Fruit fly (Drosophila melanogaster) whole organism, embryonic: Measurements from ENCODE around the gene Arp3.

Source experiments
- Blimp-1 ChIP-seq: fragments of 200-800 bp; sonication (Bioruptor generic); optimal IDR thresholded peaks from 3 replicates; lab custom pipeline; 2018; ENCODE audit warnings: missing biosample characterization, missing genetic modification characterization, mild to moderate bottlenecking, moderate library complexity, missing genetic modification reagents
- BtbVII ChIP-seq: fragments of 200-800 bp; sonication (Bioruptor generic); optimal IDR thresholded peaks from 3 replicates; lab custom pipeline; 2017; ENCODE audit warnings: missing biosample characterization, mild to moderate bottlenecking, missing genetic modification characterization
- CG10321 ChIP-seq: fragments of 200-800 bp; sonication (Bioruptor generic); IDR thresholded peaks from 2 replicates; pipeline ENCODE4 v1.3.6; 2022; ENCODE audit warnings: missing biosample characterization, missing genetic modification characterization
- CG14860 ChIP-seq: fragments of 200-800 bp; sonication (Bioruptor generic); IDR thresholded peaks from 3 replicates; pipeline ENCODE4 v1.3.6; 2022; ENCODE audit warnings: missing biosample characterization, missing genetic modification characterization; ENCODE audit not compliant: partially characterized antibody
- CG16779 ChIP-seq: fragments of 200-800 bp; sonication (Bioruptor generic); IDR thresholded peaks from 2 replicates; pipeline ENCODE4 v1.3.6; 2022; ENCODE audit warnings: missing biosample characterization, missing genetic modification characterization
- CG16815 ChIP-seq: fragments of 200-800 bp; sonication (Bioruptor generic); optimal IDR thresholded peaks from 3 replicates; lab custom pipeline; 2017; ENCODE audit warnings: missing biosample characterization, mild to moderate bottlenecking, missing genetic modification characterization
- CG17186 ChIP-seq: fragments of 200-800 bp; sonication (Bioruptor generic); optimal IDR thresholded peaks from 3 replicates; lab custom pipeline; 2017; ENCODE audit warnings: missing biosample characterization, missing genetic modification reagents, missing genetic modification characterization
- CG2202 ChIP-seq: fragments of 200-800 bp; sonication (Bioruptor generic); optimal IDR thresholded peaks from 2 replicates; lab custom pipeline; 2018; ENCODE audit warnings: missing biosample characterization, mild to moderate bottlenecking, missing genetic modification characterization
- CG30403 ChIP-seq: fragments of 200-800 bp; sonication (Bioruptor generic); optimal IDR thresholded peaks from 3 replicates; lab custom pipeline; 2016; ENCODE audit warnings: missing biosample characterization, missing genetic modification characterization
- CG30431 ChIP-seq: fragments of 200-800 bp; sonication (Bioruptor generic); optimal IDR thresholded peaks from 2 replicates; lab custom pipeline; 2017; ENCODE audit warnings: missing biosample characterization, missing genetic modification characterization
- CG32772 ChIP-seq: fragments of 200-800 bp; sonication (Bioruptor generic); IDR thresholded peaks from 2 replicates; pipeline ENCODE4 v1.3.6; 2022; ENCODE audit warnings: missing biosample characterization, missing genetic modification characterization
- CG7271 ChIP-seq: fragments of 200-800 bp; sonication (Bioruptor generic); optimal IDR thresholded peaks from 2 replicates; lab custom pipeline; 2018; ENCODE audit warnings: missing biosample characterization, mild to moderate bottlenecking, missing genetic modification characterization, moderate library complexity
- CG8290 ChIP-seq, 3 experiments: fragments of 200-800 bp; sonication (Bioruptor generic); optimal IDR thresholded peaks; 2 replicates each; lab custom pipeline; 2016 to 2019; ENCODE audit warnings: missing biosample characterization in 3 of 3, missing genetic modification characterization in 3 of 3, mild to moderate bottlenecking in 2 of 3, moderate library complexity in 1 of 3
- CG8359 ChIP-seq: fragments of 200-800 bp; sonication (Bioruptor generic); optimal IDR thresholded peaks from 2 replicates; lab custom pipeline; 2017; ENCODE audit warnings: missing biosample characterization, mild to moderate bottlenecking, missing genetic modification characterization, borderline replicate concordance
- CG8944 ChIP-seq: fragments of 200-800 bp; sonication (Bioruptor generic); optimal IDR thresholded peaks from 3 replicates; lab custom pipeline; 2016; ENCODE audit warnings: missing biosample characterization, missing genetic modification characterization
- Chrac-16 ChIP-seq: fragments of 200-800 bp; sonication (Bioruptor generic); optimal IDR thresholded peaks from 3 replicates; lab custom pipeline; 2016; ENCODE audit warnings: missing biosample characterization, missing genetic modification characterization
- Doc3 ChIP-seq: fragments of 200-800 bp; sonication (Bioruptor generic); IDR thresholded peaks from 3 replicates; pipeline ENCODE4 v1.3.6; 2022; ENCODE audit warnings: missing biosample characterization, missing genetic modification characterization; ENCODE audit not compliant: partially characterized antibody
- Ets97D ChIP-seq: fragments of 200-800 bp; sonication (Bioruptor generic); optimal IDR thresholded peaks from 3 replicates; lab custom pipeline; 2016; ENCODE audit warnings: missing biosample characterization, missing genetic modification characterization
- Fer2 ChIP-seq: fragments of 200-800 bp; sonication (Bioruptor generic); optimal IDR thresholded peaks from 2 replicates; lab custom pipeline; 2018; ENCODE audit warnings: missing biosample characterization, mild to moderate bottlenecking, missing genetic modification characterization, moderate library complexity
- Gsc ChIP-seq: fragments of 200-800 bp; sonication (Bioruptor generic); IDR thresholded peaks from 2 replicates; pipeline ENCODE4 v1.3.6; 2022; ENCODE audit warnings: missing biosample characterization, missing genetic modification characterization
- Hmx ChIP-seq: fragments of 200-800 bp; sonication (Bioruptor generic); optimal IDR thresholded peaks from 2 replicates; lab custom pipeline; 2016; ENCODE audit warnings: missing biosample characterization, missing genetic modification characterization
- Hr78 ChIP-seq, 2 experiments: fragments of 200-800 bp in 1 of 2; fragments of >200 bp in 1 of 2; sonication (Bioruptor generic) in 1 of 2; optimal IDR thresholded peaks; 2 replicates each; lab custom pipeline; 2017 to 2019; ENCODE audit warnings: missing biosample characterization in 2 of 2, missing genetic modification characterization in 2 of 2, mild to moderate bottlenecking in 1 of 2, moderate library complexity in 1 of 2
- MTF-1 ChIP-seq: fragments of 200-800 bp; sonication (Bioruptor generic); optimal IDR thresholded peaks from 2 replicates; lab custom pipeline; 2018; ENCODE audit warnings: missing biosample characterization, mild to moderate bottlenecking, missing genetic modification characterization, borderline replicate concordance
- Max ChIP-seq: fragments of 200-800 bp; sonication (Bioruptor generic); optimal IDR thresholded peaks from 2 replicates; lab custom pipeline; 2016; ENCODE audit warnings: missing biosample characterization, mild to moderate bottlenecking, missing genetic modification characterization
- Nf-YA ChIP-seq: fragments of 200-800 bp; sonication (Bioruptor generic); IDR thresholded peaks from 2 replicates; pipeline ENCODE4 v1.3.6; 2022; ENCODE audit warnings: missing biosample characterization, missing genetic modification characterization
- NfI ChIP-seq: fragments of 200-800 bp; sonication (Bioruptor generic); optimal IDR thresholded peaks from 3 replicates; lab custom pipeline; 2018; ENCODE audit warnings: missing biosample characterization, mild to moderate bottlenecking, missing genetic modification characterization, moderate library complexity
- Trl ChIP-seq, 3 experiments: fragments of >200 bp in 2 of 3; fragments of 200-800 bp in 1 of 3; sonication (Bioruptor generic) in 1 of 3; optimal IDR thresholded peaks; 2 replicates in 1 of 3; 3 replicates in 2 of 3; lab custom pipeline; 2016 to 2017; ENCODE audit warnings: missing biosample characterization in 1 of 3, missing genetic modification characterization in 1 of 3
- Usf ChIP-seq: fragments of 200-800 bp; sonication (Bioruptor generic); optimal IDR thresholded peaks from 2 replicates; lab custom pipeline; 2017; ENCODE audit warnings: missing genotype, missing biosample characterization, missing genetic modification characterization
- chn ChIP-seq: fragments of 200-800 bp; sonication (Bioruptor generic); optimal IDR thresholded peaks from 2 replicates; lab custom pipeline; 2016; ENCODE audit warnings: missing biosample characterization, missing genetic modification characterization
- dpn ChIP-seq, 2 experiments: fragments of 200-800 bp; sonication (Bioruptor generic); optimal IDR thresholded peaks; 3 replicates each; lab custom pipeline; 2016; ENCODE audit warnings: missing biosample characterization in 2 of 2, missing genetic modification characterization in 2 of 2
- eve ChIP-seq, 2 experiments: fragments of >200 bp; optimal IDR thresholded peaks; 2 replicates each; lab custom pipeline; 2017; ENCODE audit warnings: missing biosample characterization in 2 of 2, missing genetic modification characterization in 2 of 2
- fd96Cb ChIP-seq: fragments of 200-800 bp; sonication (Bioruptor generic); optimal IDR thresholded peaks from 2 replicates; lab custom pipeline; 2018; ENCODE audit warnings: missing biosample characterization, mild to moderate bottlenecking, missing genetic modification characterization, moderate library complexity
- gfzf ChIP-seq: fragments of 200-800 bp; sonication (Bioruptor generic); optimal IDR thresholded peaks from 2 replicates; lab custom pipeline; 2016; ENCODE audit warnings: missing biosample characterization, mild to moderate bottlenecking, missing genetic modification characterization, moderate library complexity
- hbn ChIP-seq: fragments of 200-800 bp; sonication (Bioruptor generic); IDR thresholded peaks from 2 replicates; pipeline ENCODE4 v1.3.6; 2022; ENCODE audit warnings: missing biosample characterization, missing genetic modification characterization; ENCODE audit not compliant: partially characterized antibody
- insv ChIP-seq, 2 experiments: fragments of 200-800 bp; sonication (Bioruptor generic); optimal IDR thresholded peaks; 3 replicates each; lab custom pipeline; 2016 to 2018; ENCODE audit warnings: missing biosample characterization in 2 of 2, missing genetic modification characterization in 2 of 2
- jing ChIP-seq: fragments of 200-800 bp; sonication (Bioruptor generic); optimal IDR thresholded peaks from 2 replicates; lab custom pipeline; 2018; ENCODE audit warnings: missing biosample characterization, mild to moderate bottlenecking, missing genetic modification characterization
- pan ChIP-seq, 4 experiments: fragments of >200 bp in 3 of 4; fragments of 200-800 bp in 1 of 4; sonication (Bioruptor generic) in 1 of 4; optimal IDR thresholded peaks in 3 of 4; IDR thresholded peaks in 1 of 4; 2 replicates each; pipeline versions ENCODE4 v1.3.6 to Lab custom; 2017 to 2022; ENCODE audit warnings: missing biosample characterization in 2 of 4, missing genetic modification characterization in 2 of 4, mixed read lengths in 1 of 4
- pb ChIP-seq: fragments of 200-800 bp; sonication (Bioruptor generic); optimal IDR thresholded peaks from 3 replicates; lab custom pipeline; 2016; ENCODE audit warnings: missing biosample characterization, missing genetic modification characterization
- rib ChIP-seq: fragments of 200-800 bp; sonication (Bioruptor generic); IDR thresholded peaks from 2 replicates; pipeline ENCODE4 v1.3.6; 2022; ENCODE audit warnings: missing biosample characterization, missing genetic modification characterization
- row ChIP-seq: fragments of 200-800 bp; sonication (Bioruptor generic); IDR thresholded peaks from 3 replicates; pipeline ENCODE4 v1.3.6; 2022; ENCODE audit warnings: missing biosample characterization, missing genetic modification characterization
- schlank ChIP-seq: fragments of 200-800 bp; sonication (Bioruptor generic); optimal IDR thresholded peaks from 2 replicates; lab custom pipeline; 2018; ENCODE audit warnings: missing biosample characterization, mild to moderate bottlenecking, missing genetic modification characterization
- slbo ChIP-seq: fragments of 200-800 bp; sonication (Bioruptor generic); IDR thresholded peaks from 2 replicates; pipeline ENCODE4 v1.3.6; 2022; ENCODE audit warnings: missing biosample characterization, missing genetic modification characterization
- sna ChIP-seq: fragments of 200-800 bp; sonication (Bioruptor generic); IDR thresholded peaks from 2 replicates; pipeline ENCODE4 v1.3.6; 2022; ENCODE audit warnings: missing biosample characterization, missing genetic modification characterization; ENCODE audit not compliant: partially characterized antibody
- twi ChIP-seq: fragments of 200-800 bp; optimal IDR thresholded peaks from 2 replicates; lab custom pipeline; 2019; ENCODE audit warnings: missing biosample characterization, mild to moderate bottlenecking, missing genetic modification characterization, moderate library complexity
- unpg ChIP-seq: fragments of 200-800 bp; sonication (Bioruptor generic); optimal IDR thresholded peaks from 3 replicates; lab custom pipeline; 2018; ENCODE audit warnings: missing biosample characterization, mild to moderate bottlenecking, missing genetic modification characterization, moderate library complexity
- usp ChIP-seq: fragments of >200 bp; optimal IDR thresholded peaks from 2 replicates; lab custom pipeline; 2017; ENCODE audit warnings: missing biosample characterization, missing genetic modification characterization
- wor ChIP-seq: fragments of 200-800 bp; sonication (Bioruptor generic); IDR thresholded peaks from 2 replicates; pipeline ENCODE4 v1.3.6; 2022; ENCODE audit warnings: missing biosample characterization, missing genetic modification characterization
- z ChIP-seq: fragments of 200-800 bp; sonication (Bioruptor generic); IDR thresholded peaks from 3 replicates; pipeline ENCODE4 v1.3.6; 2022; ENCODE audit warnings: missing biosample characterization, missing genetic modification characterization

Gene Arp3

dm6 chr3L:8096106-8096558 lies 19.6 kb downstream of the Arp3 start (continued):
- TF ChIP-seq CG10321 (GFP tag; lab: Robert Waterston, UW), result peak; percentile 71; the same call in 1 of the 2 replicates
- TF ChIP-seq jing (GFP tag; lab: Kevin White, UChicago), result peak; percentile 69
- no peak for TF ChIP-seq gfzf (GFP tag; lab: Kevin White, UChicago)
- TF ChIP-seq chn (GFP tag; lab: Kevin White, UChicago), result peak; percentile 78
- TF ChIP-seq CG30431 (GFP tag; lab: Kevin White, UChicago), result peak; percentile 77
- TF ChIP-seq Max (GFP tag; lab: Kevin White, UChicago), result peak; percentile 94
- TF ChIP-seq slbo (GFP tag; lab: Robert Waterston, UW), result peak; percentile 98
- TF ChIP-seq Nf-YA (GFP tag; lab: Robert Waterston, UW), result peak; percentile 86
- TF ChIP-seq Hmx (GFP tag; lab: Kevin White, UChicago), result peak; percentile 12
- TF ChIP-seq usp (GFP tag; lab: Kevin White, UChicago), result no peak
- TF ChIP-seq fd96Cb (tag; lab: Kevin White, UChicago), result peak; percentile 80
- TF ChIP-seq Ets97D, result peak; percentile 53
- peak; percentile 72 for TF ChIP-seq Blimp-1 (GFP tag; lab: Kevin White, UChicago)
- TF ChIP-seq twi (tag; lab: Kevin White, UChicago), result no peak
- TF ChIP-seq insv (GFP tag; optimal IDR thresholded peaks at IDR 0.05; lab: Kevin White, UChicago), result peak in 1 of 2 experiments; percentile 72
- TF ChIP-seq eve (GFP tag; optimal IDR thresholded peaks at IDR 0.05; lab: Kevin White, UChicago), result no peak
- TF ChIP-seq Fer2, result peak; percentile 90
- TF ChIP-seq CG17186 (GFP tag; lab: Kevin White, UChicago), result no peak
- peak; percentile 93 for TF ChIP-seq Chrac-16 (GFP tag; lab: Kevin White, UChicago)
- 0 out of 3 replicates have a peak, but pooled peaks have one; percentile 45 for TF ChIP-seq z (GFP tag; lab: Robert Waterston, UW)
- peak; percentile 95 for TF ChIP-seq Usf (GFP tag; lab: Kevin White, UChicago)
- no peak for TF ChIP-seq hbn (GFP tag; lab: Robert Waterston, UW)
- TF ChIP-seq rib, result peak; percentile 97
- TF ChIP-seq sna, result no peak
- TF ChIP-seq unpg (GFP tag; lab: Kevin White, UChicago), result peak; percentile 94
- TF ChIP-seq Trl (optimal IDR thresholded peaks at IDR 0.05; lab: Kevin White, UChicago), result peak in 1 of 2 experiments; percentile 73
- peak; percentile 72 for TF ChIP-seq Trl (GFP tag; optimal IDR thresholded peaks at IDR 0.05; lab: Kevin White, UChicago)
- peak in 1 of 2 experiments; percentile 61 for TF ChIP-seq Hr78 (GFP tag; optimal IDR thresholded peaks at IDR 0.05; lab: Kevin White, UChicago)
- TF ChIP-seq row (GFP tag; lab: Robert Waterston, UW), result peak; percentile 97
- peak; percentile 96 for TF ChIP-seq CG30403
- TF ChIP-seq Doc3 (GFP tag; lab: Robert Waterston, UW), result no peak
- TF ChIP-seq wor (GFP tag; lab: Robert Waterston, UW), result peak; percentile 86
- TF ChIP-seq CG2202 (tag; lab: Kevin White, UChicago), result peak; percentile 23
- peak; percentile 71 for TF ChIP-seq CG8944 (GFP tag; lab: Kevin White, UChicago)
- TF ChIP-seq CG16779, result peak; percentile 86
- TF ChIP-seq NfI, result peak; percentile 97
- TF ChIP-seq Gsc (GFP tag; lab: Robert Waterston, UW), result peak; percentile 55
- peak; percentile 88 for TF ChIP-seq CG16815 (GFP tag; lab: Kevin White, UChicago)
- TF ChIP-seq CG7271 (tag; lab: Kevin White, UChicago), result no peak
- TF ChIP-seq schlank, result peak; percentile 90
- TF ChIP-seq CG32772, result peak; percentile 90
- TF ChIP-seq pan (optimal IDR thresholded peaks at IDR 0.05; lab: Kevin White, UChicago), result no peak
- TF ChIP-seq pan (GFP tag; optimal IDR thresholded peaks at IDR 0.05 in 1 of 2, IDR thresholded peaks at IDR 0.05 in 1 of 2), result peak in 1 of 2 experiments; percentile 94
- peak; percentile 60 for TF ChIP-seq pb (GFP tag; lab: Kevin White, UChicago)
- peak; percentile 61 for TF ChIP-seq CG8290 (GFP tag; optimal IDR thresholded peaks at IDR 0.05; lab: Kevin White, UChicago)
- peak in 1 of 2 experiments; percentile 74 for TF ChIP-seq CG8290 (tag; optimal IDR thresholded peaks at IDR 0.05; lab: Kevin White, UChicago)
- TF ChIP-seq MTF-1 (GFP tag; lab: Kevin White, UChicago), result peak; percentile 61
- peak; percentile 63 for TF ChIP-seq CG8359 (GFP tag; lab: Kevin White, UChicago)
- TF ChIP-seq BtbVII (GFP tag; lab: Kevin White, UChicago), result peak; percentile 98
- peak; percentile 87 to 95 for TF ChIP-seq dpn (GFP tag; optimal IDR thresholded peaks at IDR 0.05; lab: Kevin White, UChicago)
- no peak for TF ChIP-seq CG14860 (GFP tag; lab: Robert Waterston, UW)
